Worm (Caenorhabditis elegans) whole organism, late embryonic: Measurements from ENCODE around the gene srx-114.

Experiments used
- K02D7.2 ChIP-seq: sonication (generic microtip); optimal IDR thresholded peaks from 2 replicates; lab custom pipeline; 2017; ENCODE audit warnings: mild to moderate bottlenecking, missing genetic modification characterization, missing compliant biosample characterization
- T23F11.4 ChIP-seq: fragments of 200-800 bp; sonication (Bioruptor generic); optimal IDR thresholded peaks from 2 replicates; lab custom pipeline; 2018; ENCODE audit warnings: mild to moderate bottlenecking, missing genetic modification characterization, missing compliant biosample characterization
- ceh-34 ChIP-seq: sonication (generic microtip); optimal IDR thresholded peaks from 2 replicates; lab custom pipeline; 2016; ENCODE audit warnings: mild to moderate bottlenecking, missing genetic modification characterization, missing compliant biosample characterization

DNA sequence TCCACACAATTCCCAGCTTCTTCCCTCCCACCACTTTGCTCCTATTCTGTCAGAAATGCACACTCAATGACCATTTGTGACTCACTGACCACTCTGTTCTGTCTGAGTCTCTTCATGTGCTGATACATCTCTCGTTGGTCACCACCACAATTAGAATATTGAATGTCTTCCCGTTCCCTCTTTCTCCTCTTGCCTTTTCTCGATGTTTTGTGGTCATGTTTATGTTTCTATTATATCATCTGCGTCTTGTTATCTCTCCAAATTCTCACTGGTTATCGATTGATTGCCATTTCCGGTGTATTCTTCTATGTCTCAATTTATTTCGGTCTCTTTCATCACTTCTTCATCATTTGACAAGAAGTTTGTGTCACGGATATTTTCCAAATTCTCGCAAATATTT is 27.9 kb upstream of the srx-114 start:
- peak; percentile 30 for TF ChIP-seq ceh-34 (tag; lab: Kevin White, UChicago)
- TF ChIP-seq K02D7.2 (tag; lab: Kevin White, UChicago): no peak
- no peak for TF ChIP-seq T23F11.4 (GFP tag; lab: Kevin White, UChicago)
